Fruit fly (Drosophila melanogaster): ENCODE measurements around the gene Cyp6d5.

Gene Cyp6d5

DNA sequence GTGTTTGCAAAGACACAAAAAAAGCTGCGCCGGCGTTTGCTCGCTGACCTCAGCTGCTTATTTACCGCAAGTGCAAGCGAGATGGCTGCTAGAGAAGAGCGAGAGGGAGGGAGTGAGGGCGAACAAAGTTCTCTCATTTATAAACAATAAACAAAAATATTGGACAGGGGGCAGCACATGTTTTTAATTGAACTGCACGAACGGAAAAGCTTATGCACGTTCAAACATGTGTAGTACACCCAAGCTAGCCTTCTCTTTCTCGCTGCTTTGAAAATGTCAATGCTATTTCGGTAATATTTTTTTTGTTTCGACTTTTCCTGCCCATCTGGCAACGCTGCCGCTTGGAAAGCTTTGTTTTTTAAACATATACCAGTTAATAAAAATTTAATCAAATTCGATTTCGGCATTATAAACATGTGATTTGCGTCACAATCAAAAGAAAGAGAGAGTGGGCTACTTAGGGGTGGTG, 4.1 kb upstream of the Cyp6d5 start (continued):
- TF ChIP-seq CG15601 (tag; optimal IDR thresholded peaks at IDR 0.05), result peak; percentile 24
- TF ChIP-seq CG1792 (GFP tag; optimal IDR thresholded peaks at IDR 0.05), result no peak
- TF ChIP-seq fd64A (GFP tag; optimal IDR thresholded peaks at IDR 0.05), result no peak
- peak; percentile 33 for TF ChIP-seq B-H2 (GFP tag; optimal IDR thresholded peaks at IDR 0.05)
- TF ChIP-seq hkb (optimal IDR thresholded peaks at IDR 0.05), result no peak
- no peak; the same call in 1 of the 2 replicates for TF ChIP-seq hkb (GFP tag; IDR thresholded peaks at IDR 0.05)
- TF ChIP-seq Dip3 (GFP tag; optimal IDR thresholded peaks at IDR 0.05), result peak; percentile 56
- TF ChIP-seq CG12219 (GFP tag; optimal IDR thresholded peaks at IDR 0.05), result no peak
- TF ChIP-seq Bteb2 (GFP tag; optimal IDR thresholded peaks at IDR 0.05), result peak; percentile 18
- peak; percentile 39; the same call in 2 of the 3 replicates for TF ChIP-seq row (GFP tag; IDR thresholded peaks at IDR 0.05)
- TF ChIP-seq YL-1 (GFP tag; optimal IDR thresholded peaks at IDR 0.05), result no peak
- peak; percentile 8 for TF ChIP-seq CG10209 (GFP tag; optimal IDR thresholded peaks at IDR 0.05)
- no peak for TF ChIP-seq nau (GFP tag; optimal IDR thresholded peaks at IDR 0.05)
- peak; percentile 57 for TF ChIP-seq lab (GFP tag; optimal IDR thresholded peaks at IDR 0.05)
- TF ChIP-seq Poxn (GFP tag; IDR thresholded peaks at IDR 0.05), result no peak
- TF ChIP-seq sisA (GFP tag; IDR thresholded peaks at IDR 0.05), result no peak
- peak; percentile 77 for TF ChIP-seq CG10321 (GFP tag; IDR thresholded peaks at IDR 0.05)
- TF ChIP-seq gem (tag; optimal IDR thresholded peaks at IDR 0.05), result peak; percentile 49
- no peak for TF ChIP-seq CG14050 (GFP tag; IDR thresholded peaks at IDR 0.05)
- TF ChIP-seq Mrtf (GFP tag; IDR thresholded peaks at IDR 0.05), result no peak
- TF ChIP-seq Dip2 (GFP tag; IDR thresholded peaks at IDR 0.05), result no peak
- TF ChIP-seq CG12659 (GFP tag; optimal IDR thresholded peaks at IDR 0.05), result peak; percentile 17
- no peak for TF ChIP-seq hbn (GFP tag; IDR thresholded peaks at IDR 0.05; ENCODE audit: partially characterized antibody)
- peak; percentile 24 for TF ChIP-seq CG1647 (GFP tag; optimal IDR thresholded peaks at IDR 0.05)
- no peak for TF ChIP-seq pho (GFP tag; optimal IDR thresholded peaks at IDR 0.05)
- no peak for TF ChIP-seq CrebB (tag; optimal IDR thresholded peaks at IDR 0.05)
- no peak for TF ChIP-seq CG11560 (tag; IDR thresholded peaks at IDR 0.05)
- no peak for TF ChIP-seq wor (GFP tag; IDR thresholded peaks at IDR 0.05)
- no peak for TF ChIP-seq Stat92E (GFP tag; optimal IDR thresholded peaks at IDR 0.05)
- no peak for TF ChIP-seq CG30431 (GFP tag; optimal IDR thresholded peaks at IDR 0.05)
- TF ChIP-seq CG4404 (GFP tag; IDR thresholded peaks at IDR 0.05), result no peak
- TF ChIP-seq ara (GFP tag; IDR thresholded peaks at IDR 0.05), result no peak
- peak; percentile 30 for TF ChIP-seq dm (GFP tag; optimal IDR thresholded peaks at IDR 0.05)
- peak; percentile 45 for TF ChIP-seq CG11504 (tag; optimal IDR thresholded peaks at IDR 0.05)
- no peak for TF ChIP-seq inv (GFP tag; IDR thresholded peaks at IDR 0.05; ENCODE audit: partially characterized antibody)
- TF ChIP-seq CG4707 (GFP tag; optimal IDR thresholded peaks at IDR 0.05), result no peak
- TF ChIP-seq ase (GFP tag; IDR thresholded peaks at IDR 0.05), result no peak
- TF ChIP-seq vnd (GFP tag; IDR thresholded peaks at IDR 0.05; ENCODE audit: partially characterized antibody), result no peak
- no peak for TF ChIP-seq Elba2 (GFP tag; optimal IDR thresholded peaks at IDR 0.05)
- TF ChIP-seq jing (GFP tag; optimal IDR thresholded peaks at IDR 0.05), result no peak
- no peak for TF ChIP-seq ranshi (GFP tag; IDR thresholded peaks at IDR 0.05)
- no peak for TF ChIP-seq CG6689 (GFP tag; IDR thresholded peaks at IDR 0.05)
- 0 out of 3 replicates have a peak, but pooled peaks have one; percentile 56 for TF ChIP-seq Dbx (GFP tag; IDR thresholded peaks at IDR 0.05)
- TF ChIP-seq Oli (tag; optimal IDR thresholded peaks at IDR 0.05), result no peak
- TF ChIP-seq CG17361 (GFP tag; IDR thresholded peaks at IDR 0.05), result no peak
- peak; percentile 16; the same call in 1 of the 3 replicates for TF ChIP-seq dysf (GFP tag; IDR thresholded peaks at IDR 0.05)
- no peak for TF ChIP-seq Dfd (GFP tag; optimal IDR thresholded peaks at IDR 0.05)
- TF ChIP-seq tio (GFP tag; optimal IDR thresholded peaks at IDR 0.05), result no peak
- peak; percentile 8 for TF ChIP-seq CG12769 (tag; optimal IDR thresholded peaks at IDR 0.05)
- TF ChIP-seq so (GFP tag; IDR thresholded peaks at IDR 0.05), result 0 out of 3 replicates have a peak, but pooled peaks have one; percentile 59
- TF ChIP-seq zf30C (GFP tag; optimal IDR thresholded peaks at IDR 0.05), result no peak
- no peak for TF ChIP-seq toy (GFP tag; IDR thresholded peaks at IDR 0.05)

Data from whole organism, embryonic.